Fruit fly (Drosophila melanogaster): ENCODE data around the gene Acyp.

Acyp gene

DNA sequence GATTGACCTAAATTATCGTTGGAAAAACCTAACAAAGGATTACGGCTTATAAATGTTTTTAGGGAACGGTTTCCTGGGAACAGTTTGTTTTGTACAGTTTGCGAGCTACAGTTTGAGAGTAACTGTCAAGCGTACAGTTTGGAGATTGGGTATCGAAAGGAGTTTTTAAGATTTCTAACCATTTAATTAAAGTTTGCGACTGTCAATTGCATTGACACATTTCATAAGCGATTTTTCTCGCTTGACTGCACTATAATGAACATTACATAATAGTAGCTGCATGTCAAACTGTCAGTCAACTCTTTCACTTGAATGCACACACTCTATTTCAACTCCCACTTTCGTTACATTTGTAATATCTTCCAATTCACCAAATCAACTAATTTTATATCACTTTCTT lies 19.1 kb upstream of the Acyp start:
- TF ChIP-seq Mnt (GFP tag; optimal IDR thresholded peaks at IDR 0.05) = no peak
- TF ChIP-seq CG12768 (GFP tag; optimal IDR thresholded peaks at IDR 0.05) = no peak
- TF ChIP-seq CG1620 (GFP tag; optimal IDR thresholded peaks at IDR 0.05) = no peak

DNA sequence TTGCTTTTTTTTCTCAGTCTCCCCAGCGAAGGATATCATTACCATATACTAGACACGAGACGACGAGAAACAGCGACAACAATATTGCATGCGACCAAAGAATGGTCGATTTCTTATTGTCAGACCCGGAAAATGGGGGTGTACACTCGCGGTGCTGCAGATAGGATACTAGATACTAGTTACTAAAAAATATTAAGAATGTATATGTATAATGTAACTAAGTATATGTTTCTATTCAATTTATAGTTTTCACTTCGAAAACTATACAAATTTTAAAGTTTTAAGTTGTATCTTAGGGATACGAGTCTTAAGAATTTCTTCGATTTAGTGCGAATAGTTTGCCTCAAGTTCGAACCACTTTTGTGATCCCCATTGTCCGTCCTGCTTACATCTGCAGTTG lies 18.4 kb upstream of the Acyp start:
- TF ChIP-seq CG7045 (GFP tag; optimal IDR thresholded peaks at IDR 0.05) (peak; percentile 10), cic (GFP tag; optimal IDR thresholded peaks at IDR 0.05) (no peak)

DNA sequence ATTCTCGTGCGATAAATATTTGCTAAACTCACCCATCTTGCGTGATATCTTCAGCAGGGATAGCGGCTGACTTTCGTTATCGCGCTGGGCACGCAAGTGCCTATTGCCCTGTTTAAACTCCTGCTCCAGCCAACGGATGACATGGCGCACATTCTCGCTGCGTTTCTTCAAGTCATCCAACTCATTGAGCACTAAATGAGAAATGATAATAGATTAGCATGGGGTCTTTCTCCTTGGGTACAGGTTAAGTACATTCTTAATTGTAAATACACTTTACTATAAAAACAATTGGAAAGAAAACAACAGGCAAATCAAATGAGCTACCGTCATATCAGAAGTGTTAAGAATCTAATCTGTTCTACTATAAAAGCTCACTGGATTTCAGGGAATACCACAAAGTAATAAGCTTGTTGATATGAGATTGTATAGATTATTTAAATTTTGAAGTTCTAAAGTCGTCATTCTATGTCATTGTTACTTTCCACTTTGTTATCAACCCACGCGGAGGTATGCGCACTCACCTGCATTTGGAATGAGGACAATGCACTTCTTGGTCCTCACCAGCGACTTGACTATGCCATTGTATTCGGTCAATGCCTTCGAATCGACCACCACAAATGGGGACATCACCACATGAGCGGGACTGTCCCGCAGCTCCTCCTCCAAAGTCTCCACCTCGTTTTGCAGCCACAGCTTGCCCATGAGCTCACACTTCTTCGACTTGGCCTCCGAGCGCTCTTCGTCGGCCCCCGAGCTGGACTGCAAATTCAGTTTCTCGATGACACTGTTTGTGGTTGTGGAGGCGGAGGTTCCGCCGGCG lies 11.6 kb upstream of the Acyp start:
- TF ChIP-seq cic (GFP tag; optimal IDR thresholded peaks at IDR 0.05) (peak; percentile 92), CG33017 (tag; optimal IDR thresholded peaks at IDR 0.05) (no peak)

DNA sequence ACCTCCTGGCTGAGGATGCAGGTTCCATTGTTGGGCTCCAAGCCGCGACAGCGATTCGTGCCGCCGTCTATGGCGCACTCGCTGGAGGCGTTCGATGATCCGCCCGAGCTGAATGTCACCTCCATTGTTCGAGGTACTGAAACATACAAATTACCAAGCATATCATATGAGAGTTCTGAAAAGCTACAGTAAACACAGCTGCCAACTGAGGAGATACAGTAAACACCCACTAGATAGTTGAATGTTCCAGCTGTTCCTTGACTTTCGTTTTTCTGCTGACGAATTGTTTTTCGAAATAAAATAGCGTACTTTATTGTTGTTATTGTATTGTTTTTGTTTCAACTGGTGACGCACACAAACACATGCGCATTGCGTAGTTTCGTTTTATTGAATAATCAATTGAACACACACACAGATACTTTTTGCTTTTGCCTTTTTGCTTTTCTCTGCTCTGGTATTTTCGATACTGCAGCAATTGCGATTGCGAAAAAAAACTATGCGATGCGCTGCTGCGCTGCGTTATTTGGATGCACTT lies 8.0 kb upstream of the Acyp start:
- TF ChIP-seq cnc (optimal IDR thresholded peaks at IDR 0.05) = peak in 1 of 2 experiments; percentile 41
- TF ChIP-seq kay (GFP tag; ENCODE audit: borderline replicate concordance) = peak; percentile 97
- no peak for TF ChIP-seq toe (GFP tag; optimal IDR thresholded peaks at IDR 0.05)
- TF ChIP-seq Crg-1 (GFP tag; optimal IDR thresholded peaks at IDR 0.05) = no peak
- peak; percentile 75 for TF ChIP-seq cic (GFP tag; optimal IDR thresholded peaks at IDR 0.05)
- TF ChIP-seq Hr96 (GFP tag; optimal IDR thresholded peaks at IDR 0.05) = no peak
- no peak for TF ChIP-seq CG12768 (GFP tag; optimal IDR thresholded peaks at IDR 0.05)
- no peak for TF ChIP-seq CG1620 (GFP tag; optimal IDR thresholded peaks at IDR 0.05)
- no peak for TF ChIP-seq Mnt (GFP tag; optimal IDR thresholded peaks at IDR 0.05)
- TF ChIP-seq tj (GFP tag; optimal IDR thresholded peaks at IDR 0.05) = peak; percentile 85
- no peak for TF ChIP-seq pad (GFP tag; optimal IDR thresholded peaks at IDR 0.05)

DNA sequence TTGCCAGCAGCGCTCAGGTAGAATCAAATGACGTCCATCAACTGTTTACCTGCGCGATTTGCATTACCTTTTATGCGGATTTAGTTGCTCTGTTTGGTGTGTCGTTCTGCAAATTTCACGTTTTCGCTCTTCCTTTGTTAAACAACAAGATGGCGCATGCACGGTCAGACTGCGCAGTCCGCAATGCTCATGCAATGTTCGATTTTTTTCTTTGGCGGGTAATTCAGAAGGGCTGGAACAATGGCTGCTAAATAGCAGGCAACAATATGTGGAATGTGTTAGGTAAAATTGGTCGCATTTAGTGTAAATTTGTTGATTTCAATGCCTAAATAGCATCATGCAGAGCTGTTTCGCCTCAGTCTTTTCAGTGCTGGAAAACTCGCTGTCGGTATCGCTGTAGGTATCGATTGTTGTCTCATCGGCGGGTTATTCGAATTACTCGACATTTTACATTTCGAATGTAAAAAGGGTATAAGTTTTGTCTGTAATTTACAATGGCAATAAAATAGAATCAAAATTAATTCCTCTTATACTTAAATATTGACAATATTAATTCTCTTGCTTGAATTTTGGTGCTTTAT lies 7.5 kb upstream of the Acyp start, which contains the start of gene Smg5:
Gene Smg5, minus strand, starts transcription at position 331 of the 581 bp plus-strand sequence.
- TF ChIP-seq tj (GFP tag; optimal IDR thresholded peaks at IDR 0.05) = peak; percentile 82
- no peak for TF ChIP-seq toe (GFP tag; optimal IDR thresholded peaks at IDR 0.05)
- no peak for TF ChIP-seq cnc (optimal IDR thresholded peaks at IDR 0.05)
- peak; percentile 95 for TF ChIP-seq CG11617 (GFP tag; optimal IDR thresholded peaks at IDR 0.05)
- peak; percentile 99 for TF ChIP-seq bab1 (GFP tag; optimal IDR thresholded peaks at IDR 0.05)
- peak; percentile 93 for TF ChIP-seq CG1620 (GFP tag; optimal IDR thresholded peaks at IDR 0.05)
- TF ChIP-seq Hr96 (GFP tag; optimal IDR thresholded peaks at IDR 0.05) = peak; percentile 92
- TF ChIP-seq cic (GFP tag; optimal IDR thresholded peaks at IDR 0.05) = peak; percentile 54
- no peak for TF ChIP-seq kay (GFP tag; ENCODE audit: borderline replicate concordance)
- TF ChIP-seq Crg-1 (GFP tag; optimal IDR thresholded peaks at IDR 0.05) = peak; percentile 71
- peak; percentile 50 for TF ChIP-seq CG14711 (tag; optimal IDR thresholded peaks at IDR 0.05)
- peak; percentile 87 for TF ChIP-seq Clk (GFP tag; optimal IDR thresholded peaks at IDR 0.05)
- no peak for TF ChIP-seq CG5204 (GFP tag; optimal IDR thresholded peaks at IDR 0.05)
- peak; percentile 61 for TF ChIP-seq CG12768 (GFP tag; optimal IDR thresholded peaks at IDR 0.05)
- peak; percentile 85 for TF ChIP-seq CG7045 (GFP tag; optimal IDR thresholded peaks at IDR 0.05)
- TF ChIP-seq pad (GFP tag; optimal IDR thresholded peaks at IDR 0.05) = peak; percentile 60
- TF ChIP-seq CG33017 (tag; optimal IDR thresholded peaks at IDR 0.05) = peak; percentile 28
- TF ChIP-seq ovo (GFP tag; optimal IDR thresholded peaks at IDR 0.05) = peak; percentile 78
- peak; percentile 86 for TF ChIP-seq Mnt (GFP tag; optimal IDR thresholded peaks at IDR 0.05)
- TF ChIP-seq CG7101 (tag; optimal IDR thresholded peaks at IDR 0.05) = peak; percentile 54

DNA sequence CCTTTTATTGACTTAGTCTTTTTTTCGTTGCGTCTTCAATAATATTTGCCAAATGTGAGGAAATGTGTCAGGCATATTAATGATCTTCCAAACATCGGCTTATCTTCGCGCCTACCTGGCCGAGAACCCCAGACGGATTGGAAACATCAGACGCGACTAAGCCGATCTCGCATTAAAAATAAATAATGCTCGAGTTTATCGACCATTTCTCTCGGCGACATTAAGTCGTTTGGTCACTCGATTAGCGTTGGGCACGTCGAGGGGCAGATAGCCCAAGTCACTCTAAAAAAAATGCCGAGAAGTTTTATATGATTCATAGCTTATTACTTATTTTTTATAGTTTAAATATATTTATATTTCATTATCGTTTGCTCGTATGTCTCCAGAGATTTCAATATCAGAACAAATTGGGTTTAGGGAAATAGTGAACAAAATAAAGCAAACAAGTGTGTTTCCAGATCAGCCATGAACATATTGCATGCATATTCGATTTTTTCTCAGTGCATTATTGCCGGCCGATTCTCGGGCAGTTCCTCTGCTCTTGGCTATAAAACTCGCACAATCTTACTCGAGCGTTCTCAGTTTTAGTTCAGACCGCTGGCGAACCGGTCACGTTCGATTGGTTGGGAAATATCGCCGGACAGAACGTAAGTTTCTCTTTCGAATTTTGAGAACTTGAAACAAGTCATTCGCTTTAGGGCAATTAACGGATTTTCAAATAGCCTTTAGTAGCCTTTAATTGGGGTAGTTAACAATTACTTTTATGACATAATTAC lies 6.6 kb upstream of the Acyp start, which contains the start of gene Ance:
Gene Ance, plus strand, starts transcription at position 574 of the 776 bp plus-strand sequence.
- TF ChIP-seq ovo (GFP tag; optimal IDR thresholded peaks at IDR 0.05) (no peak), tj (GFP tag; optimal IDR thresholded peaks at IDR 0.05) (no peak), CG11617 (GFP tag; optimal IDR thresholded peaks at IDR 0.05) (peak; percentile 52), Clk (GFP tag; optimal IDR thresholded peaks at IDR 0.05) (no peak), CG1620 (GFP tag; optimal IDR thresholded peaks at IDR 0.05) (no peak), CG7101 (tag; optimal IDR thresholded peaks at IDR 0.05) (no peak), kay (GFP tag; ENCODE audit: borderline replicate concordance) (peak; percentile 90), pad (GFP tag; optimal IDR thresholded peaks at IDR 0.05) (no peak), CG33017 (tag; optimal IDR thresholded peaks at IDR 0.05) (peak; percentile 15), CG7045 (GFP tag; optimal IDR thresholded peaks at IDR 0.05) (peak; percentile 48), bab1 (GFP tag; optimal IDR thresholded peaks at IDR 0.05) (peak; percentile 18), cic (GFP tag; optimal IDR thresholded peaks at IDR 0.05) (peak; percentile 74), CG14711 (tag; optimal IDR thresholded peaks at IDR 0.05) (no peak), Crg-1 (GFP tag; optimal IDR thresholded peaks at IDR 0.05) (no peak), cnc (optimal IDR thresholded peaks at IDR 0.05) (no peak), Hr96 (GFP tag; optimal IDR thresholded peaks at IDR 0.05) (peak; percentile 36), CG5204 (GFP tag; optimal IDR thresholded peaks at IDR 0.05) (no peak), CG12768 (GFP tag; optimal IDR thresholded peaks at IDR 0.05) (peak; percentile 9), toe (GFP tag; optimal IDR thresholded peaks at IDR 0.05) (no peak), Mnt (GFP tag; optimal IDR thresholded peaks at IDR 0.05) (no peak)

Measured in whole organism, adult.